Worm (Caenorhabditis elegans): ENCODE data around the gene F20G2.1.

Gene F20G2.1

DNA sequence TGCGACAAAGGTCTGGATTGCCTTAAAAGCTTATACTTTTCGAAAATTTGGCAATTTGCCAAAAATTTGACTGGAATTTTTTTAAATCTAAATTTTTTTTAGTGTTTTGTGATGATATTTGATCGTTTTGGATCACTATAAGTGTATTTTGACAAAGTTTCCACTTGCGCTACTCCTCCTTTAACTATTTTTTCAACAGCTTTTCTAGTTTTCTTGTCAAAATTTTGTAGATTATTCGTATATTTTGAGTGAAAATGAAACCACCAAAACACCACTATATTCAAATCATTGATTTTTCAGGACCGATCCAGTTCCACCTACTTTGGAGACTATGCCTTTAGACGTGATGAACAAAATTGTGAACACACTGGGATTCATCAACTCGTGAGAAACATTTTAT lies 27.8 kb downstream of the F20G2.1 start, which contains the start of gene fbxa-181:
Gene fbxa-181, plus strand, starts transcription at position 301 of the 400 bp plus-strand sequence.
- TF ChIP-seq klf-2 (GFP tag; conservative IDR thresholded peaks at IDR 0.05) (no peak), cog-1 (tag; optimal IDR thresholded peaks at IDR 0.05) (no peak), med-1 (GFP tag; optimal IDR thresholded peaks at IDR 0.05; ENCODE audit: insufficient read depth) (no peak), ref-1 (GFP tag; conservative IDR thresholded peaks at IDR 0.05) (no peak), ztf-29 (GFP tag; IDR thresholded peaks at IDR 0.05) (no peak), tab-1 (GFP tag; IDR thresholded peaks at IDR 0.05) (no peak), flt-1 (GFP tag; IDR thresholded peaks at IDR 0.05) (no peak)

DNA sequence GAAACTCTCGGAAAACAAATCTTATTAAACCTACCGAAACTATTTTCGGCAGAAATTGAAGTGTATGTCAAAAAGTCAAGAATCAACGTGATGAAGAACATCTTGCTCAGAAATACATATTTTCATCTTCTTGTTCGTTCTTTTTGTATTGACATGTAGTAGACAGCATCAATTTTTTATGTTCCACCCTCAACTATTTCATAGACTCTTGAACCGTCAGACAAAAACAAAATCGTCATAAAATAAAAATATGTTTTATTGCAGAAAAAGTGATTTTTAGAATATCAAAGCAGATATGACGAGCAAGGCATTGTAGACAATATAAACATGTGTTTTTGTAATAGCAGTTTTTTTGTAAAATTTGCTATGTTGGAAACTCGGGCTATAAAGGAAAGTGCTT lies 28.6 kb downstream of the F20G2.1 start, which contains the start of gene F35E12.2:
Gene F35E12.2, minus strand, starts transcription at position 101 of the 400 bp plus-strand sequence.
- no peak for TF ChIP-seq ztf-29 (GFP tag; IDR thresholded peaks at IDR 0.05)
- no peak for TF ChIP-seq T22C8.4 (GFP tag; IDR thresholded peaks at IDR 0.05)
- no peak for TF ChIP-seq ztf-23 (GFP tag; IDR thresholded peaks at IDR 0.05)
- TF ChIP-seq klf-2 (GFP tag; conservative IDR thresholded peaks at IDR 0.05) = no peak
- no peak for TF ChIP-seq flt-1 (GFP tag; IDR thresholded peaks at IDR 0.05)
- no peak for TF ChIP-seq med-1 (GFP tag; optimal IDR thresholded peaks at IDR 0.05; ENCODE audit: insufficient read depth)
- TF ChIP-seq ref-1 (GFP tag; conservative IDR thresholded peaks at IDR 0.05) = no peak
- TF ChIP-seq tab-1 (GFP tag; IDR thresholded peaks at IDR 0.05) = no peak
- TF ChIP-seq cog-1 (tag; optimal IDR thresholded peaks at IDR 0.05) = no peak

DNA sequence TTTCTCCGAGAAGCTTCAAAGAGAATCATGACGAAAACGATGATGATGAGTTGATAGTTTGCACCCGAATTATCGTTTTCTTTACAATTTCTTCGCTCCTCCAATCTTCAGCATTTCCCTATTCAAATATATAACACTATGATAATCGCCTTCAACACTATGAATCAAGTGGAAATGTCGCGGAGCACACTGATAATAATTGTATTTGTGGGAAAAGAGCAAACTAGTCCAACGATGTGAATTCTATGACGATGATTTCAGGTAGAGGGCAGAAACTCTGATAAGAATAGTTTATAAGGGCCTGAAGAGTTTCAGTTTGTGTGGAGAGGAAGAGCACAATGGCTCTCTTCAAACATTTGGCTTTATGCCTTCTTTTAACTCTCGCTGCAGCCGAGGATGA lies 36.9 kb downstream of the F20G2.1 start, which contains the start of gene T01D3.6:
Gene T01D3.6, plus strand, starts transcription at position 294 of the 400 bp plus-strand sequence.
- TF ChIP-seq T22C8.4 (GFP tag; IDR thresholded peaks at IDR 0.05) (no peak), klf-2 (GFP tag; conservative IDR thresholded peaks at IDR 0.05) (no peak), ztf-23 (GFP tag; IDR thresholded peaks at IDR 0.05) (no peak), cog-1 (tag; optimal IDR thresholded peaks at IDR 0.05) (no peak), ref-1 (GFP tag; conservative IDR thresholded peaks at IDR 0.05) (no peak), flt-1 (GFP tag; IDR thresholded peaks at IDR 0.05) (no peak), med-1 (GFP tag; optimal IDR thresholded peaks at IDR 0.05; ENCODE audit: insufficient read depth) (no peak), tab-1 (GFP tag; IDR thresholded peaks at IDR 0.05) (no peak), ztf-29 (GFP tag; IDR thresholded peaks at IDR 0.05) (no peak)

DNA sequence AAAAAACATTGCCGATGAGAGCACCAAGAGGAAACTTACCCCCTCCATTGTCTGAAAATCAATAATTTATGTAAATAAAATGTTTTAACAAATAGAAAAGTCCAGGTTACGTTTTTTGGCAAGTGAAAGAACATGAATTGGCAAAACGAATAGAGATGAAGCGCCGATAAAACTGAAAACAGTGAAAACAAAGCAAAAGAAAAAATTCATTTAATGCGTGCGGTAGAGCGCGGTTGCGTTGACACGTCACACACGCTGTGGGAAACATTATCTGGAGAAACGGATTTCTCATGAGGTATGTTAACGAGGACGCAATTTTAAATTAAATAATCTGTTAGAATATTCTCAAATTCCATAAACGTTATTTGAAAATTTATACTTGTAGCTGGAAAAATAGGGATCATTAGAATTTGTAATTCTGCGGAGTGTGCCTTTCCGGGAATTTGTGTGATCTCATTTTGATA lies 38.1 kb downstream of the F20G2.1 start, which contains the start of gene zipt-9:
Gene zipt-9, minus strand, starts transcription at position 51 of the 464 bp plus-strand sequence.
- TF ChIP-seq klf-2 (GFP tag; conservative IDR thresholded peaks at IDR 0.05) (0 out of 2 replicates have a peak, but pooled peaks have one; percentile 68), cog-1 (tag; optimal IDR thresholded peaks at IDR 0.05) (peak; percentile 70), T22C8.4 (GFP tag; IDR thresholded peaks at IDR 0.05) (0 out of 2 replicates have a peak, but pooled peaks have one; percentile 33), flt-1 (GFP tag; IDR thresholded peaks at IDR 0.05) (no peak; the same call in 1 of the 2 replicates), ztf-23 (GFP tag; IDR thresholded peaks at IDR 0.05) (peak; percentile 77; the same call in 1 of the 2 replicates)

DNA sequence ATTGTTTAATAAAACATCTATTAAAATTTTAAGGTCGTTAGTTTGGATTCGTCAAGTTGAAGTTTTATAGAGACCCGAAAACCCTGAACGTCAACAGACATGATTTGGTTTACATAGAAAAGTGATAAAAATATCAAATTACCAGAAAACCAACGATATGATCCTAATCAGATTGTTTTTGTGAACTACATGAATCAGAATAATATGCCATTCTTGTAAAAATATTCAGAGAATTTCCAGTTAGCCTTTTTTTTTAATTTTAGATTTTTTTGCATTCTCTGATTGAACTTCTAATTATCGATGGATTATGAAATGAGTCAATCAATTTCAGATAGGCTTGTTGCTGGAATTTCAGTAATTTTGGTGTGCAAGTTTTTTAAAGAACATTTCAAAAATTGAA lies 42.3 kb downstream of the F20G2.1 start, which contains the start of gene srx-96:
Gene srx-96, plus strand, starts transcription at position 301 of the 400 bp plus-strand sequence.
- TF ChIP-seq med-1 (GFP tag; optimal IDR thresholded peaks at IDR 0.05; ENCODE audit: insufficient read depth) (no peak), flt-1 (GFP tag; IDR thresholded peaks at IDR 0.05) (no peak), ref-1 (GFP tag; conservative IDR thresholded peaks at IDR 0.05) (no peak), tab-1 (GFP tag; IDR thresholded peaks at IDR 0.05) (no peak)

DNA sequence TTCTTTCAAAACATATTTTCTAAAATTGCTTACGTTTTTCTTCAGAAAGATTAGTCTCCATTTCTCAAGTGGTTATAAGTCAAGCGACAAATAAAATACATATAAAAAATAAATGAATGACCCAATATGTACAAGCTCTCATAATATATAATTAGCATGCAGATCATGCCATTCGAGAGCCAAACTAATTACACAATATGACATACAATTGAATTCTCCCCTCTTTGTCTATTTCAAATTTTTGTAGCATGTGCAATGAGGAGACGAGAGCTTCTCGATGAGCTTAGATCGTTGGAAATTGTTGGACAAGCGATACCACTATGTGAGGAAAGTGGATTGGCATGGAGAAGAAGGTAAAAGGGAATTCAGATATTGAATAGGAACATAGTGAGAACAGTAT lies 46.1 kb downstream of the F20G2.1 start, which contains the start of gene hlh-34:
Gene hlh-34, minus strand, starts transcription at position 101 of the 400 bp plus-strand sequence.
- TF ChIP-seq ztf-23 (GFP tag; IDR thresholded peaks at IDR 0.05) = no peak

DNA sequence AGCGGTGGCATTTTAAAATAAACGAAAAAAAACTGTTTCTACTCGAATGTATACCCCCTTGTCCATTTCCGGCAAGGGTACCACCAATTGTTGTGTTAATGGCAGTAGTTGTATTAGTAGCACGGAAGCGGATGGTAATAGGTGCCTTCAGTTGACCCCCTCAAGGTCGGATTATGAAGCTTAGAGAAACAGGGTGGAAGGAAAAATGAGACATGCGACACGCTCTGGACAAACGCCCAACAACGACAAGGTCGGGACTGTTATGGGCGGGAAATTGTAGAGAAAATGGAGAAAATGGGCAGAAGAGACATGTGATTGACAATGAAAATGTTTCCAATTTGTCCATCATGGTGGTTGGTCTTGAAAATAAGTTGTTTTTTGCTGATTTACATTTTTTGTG lies 49.4 kb downstream of the F20G2.1 start, which contains the start of gene T01D3.3:
Gene T01D3.3, plus strand, starts transcription at position 312 of the 400 bp plus-strand sequence.
- TF ChIP-seq tab-1 (GFP tag; IDR thresholded peaks at IDR 0.05) (no peak), T22C8.4 (GFP tag; IDR thresholded peaks at IDR 0.05) (no peak), flt-1 (GFP tag; IDR thresholded peaks at IDR 0.05) (no peak), ref-1 (GFP tag; conservative IDR thresholded peaks at IDR 0.05) (no peak), ztf-29 (GFP tag; IDR thresholded peaks at IDR 0.05) (no peak), klf-2 (GFP tag; conservative IDR thresholded peaks at IDR 0.05) (no peak)

Measured in whole organism, midembryonic.